Worm (Caenorhabditis elegans): ENCODE data around the gene F01F1.2.

DNA sequence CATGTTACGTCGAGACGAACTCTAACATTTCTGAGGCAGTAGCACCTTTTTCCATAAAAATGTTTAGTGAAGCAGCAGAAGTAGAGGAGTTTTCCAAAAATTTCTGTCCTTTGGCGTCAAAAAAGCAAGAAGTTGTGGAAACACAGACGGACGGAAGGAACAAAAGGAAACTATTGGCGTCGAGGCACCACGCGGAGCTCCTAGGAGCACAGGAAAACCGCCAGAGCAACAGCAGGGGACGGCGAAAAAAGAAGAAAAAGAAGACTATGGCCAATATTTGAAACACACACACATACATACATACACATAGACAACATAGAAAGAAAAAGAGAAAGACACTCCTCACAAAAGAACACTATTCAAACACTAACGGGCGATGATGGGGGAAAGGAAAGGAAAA, 35.4 kb upstream of the F01F1.2 start:
- TF ChIP-seq aly-2 (tag; optimal IDR thresholded peaks at IDR 0.05), result no peak
- TF ChIP-seq F49E8.2 (tag; optimal IDR thresholded peaks at IDR 0.05; ENCODE audit: borderline replicate concordance), result no peak
- TF ChIP-seq nhr-11 (tag; optimal IDR thresholded peaks at IDR 0.05), result no peak
- no peak for TF ChIP-seq skn-1 (tag; optimal IDR thresholded peaks at IDR 0.05)
- no peak for TF ChIP-seq T26A8.4 (GFP tag; IDR thresholded peaks at IDR 0.05)
- TF ChIP-seq Y5F2A.4 (GFP tag; optimal IDR thresholded peaks at IDR 0.05), result no peak
- TF ChIP-seq nhr-6 (tag; optimal IDR thresholded peaks at IDR 0.05), result no peak
- TF ChIP-seq ceh-62 (tag; optimal IDR thresholded peaks at IDR 0.05), result no peak
